Fruit fly (Drosophila melanogaster) whole organism, embryonic: ENCODE measurements around the gene Sec3.

Experiments used
- Antp ChIP-seq: fragments of 200-800 bp; sonication (Bioruptor generic); optimal IDR thresholded peaks from 3 replicates; lab custom pipeline; 2016; ENCODE audit warnings: missing biosample characterization, missing genetic modification characterization
- CG10209 ChIP-seq: fragments of 200-800 bp; sonication (Bioruptor generic); optimal IDR thresholded peaks from 3 replicates; lab custom pipeline; 2017; ENCODE audit warnings: missing biosample characterization, mild to moderate bottlenecking, missing genetic modification characterization, missing genetic modification reagents
- CG10267 ChIP-seq: fragments of 200-800 bp; sonication (Bioruptor generic); optimal IDR thresholded peaks from 2 replicates; lab custom pipeline; 2018; ENCODE audit warnings: missing biosample characterization, mild to moderate bottlenecking, missing genetic modification characterization, moderate library complexity
- CG10543 ChIP-seq: fragments of 200-800 bp; sonication (Bioruptor generic); optimal IDR thresholded peaks from 3 replicates; lab custom pipeline; 2017; ENCODE audit warnings: missing biosample characterization, mild to moderate bottlenecking, missing genetic modification characterization, moderate library complexity
- CG11504 ChIP-seq: fragments of 200-800 bp; sonication (Bioruptor generic); optimal IDR thresholded peaks from 3 replicates; lab custom pipeline; 2019; ENCODE audit warnings: missing biosample characterization, mild to moderate bottlenecking, missing genetic modification characterization, moderate library complexity
- CG11696 ChIP-seq: fragments of 200-800 bp; sonication (Bioruptor generic); IDR thresholded peaks from 2 replicates; pipeline ENCODE4 v1.3.6; 2022; ENCODE audit warnings: missing biosample characterization, missing genetic modification characterization
- CG12391 ChIP-seq: fragments of 200-800 bp; sonication (Bioruptor generic); optimal IDR thresholded peaks from 3 replicates; lab custom pipeline; 2018; ENCODE audit warnings: missing biosample characterization, mild to moderate bottlenecking, missing genetic modification characterization, moderate library complexity
- CG13424 ChIP-seq: fragments of 200-800 bp; sonication (Bioruptor generic); optimal IDR thresholded peaks from 2 replicates; lab custom pipeline; 2019; ENCODE audit warnings: missing biosample characterization, mild to moderate bottlenecking, missing genetic modification characterization, moderate library complexity
- CG14667 ChIP-seq: fragments of 200-800 bp; sonication (Bioruptor generic); IDR thresholded peaks from 2 replicates; pipeline ENCODE4 v1.3.6; 2022; ENCODE audit warnings: missing biosample characterization, missing genetic modification characterization
- CG17361 ChIP-seq: fragments of 200-800 bp; sonication (Bioruptor generic); IDR thresholded peaks from 3 replicates; pipeline ENCODE4 v1.3.6; 2022; ENCODE audit warnings: missing biosample characterization, missing genetic modification characterization
- CG1792 ChIP-seq: fragments of 200-800 bp; sonication (Bioruptor generic); optimal IDR thresholded peaks from 2 replicates; lab custom pipeline; 2016; ENCODE audit warnings: missing biosample characterization, missing genetic modification characterization
- CG30020 ChIP-seq: fragments of 200-800 bp; optimal IDR thresholded peaks from 2 replicates; lab custom pipeline; 2019; ENCODE audit warnings: missing biosample characterization, mild to moderate bottlenecking, missing genetic modification characterization, moderate library complexity
- CG4328 ChIP-seq: fragments of 200-800 bp; sonication (Bioruptor generic); optimal IDR thresholded peaks from 3 replicates; lab custom pipeline; 2017; ENCODE audit warnings: missing biosample characterization, missing genetic modification reagents, missing genetic modification characterization
- CG6254 ChIP-seq: fragments of 200-800 bp; sonication (Bioruptor generic); optimal IDR thresholded peaks from 3 replicates; lab custom pipeline; 2017; ENCODE audit warnings: mild to moderate bottlenecking, missing biosample characterization, missing genetic modification reagents, missing genetic modification characterization
- CG6689 ChIP-seq: fragments of 200-800 bp; sonication (Bioruptor generic); IDR thresholded peaks from 2 replicates; pipeline ENCODE4 v1.3.6; 2022; ENCODE audit warnings: missing biosample characterization, missing genetic modification characterization
- CG6813 ChIP-seq: fragments of 200-800 bp; sonication (Bioruptor generic); optimal IDR thresholded peaks from 2 replicates; lab custom pipeline; 2017; ENCODE audit warnings: missing biosample characterization, missing genetic modification characterization, mild to moderate bottlenecking, moderate library complexity, missing genetic modification reagents
- CG7928 ChIP-seq: fragments of 200-800 bp; sonication (Bioruptor generic); optimal IDR thresholded peaks from 2 replicates; lab custom pipeline; 2017; ENCODE audit warnings: missing biosample characterization, mild to moderate bottlenecking, missing genetic modification characterization
- CG8359 ChIP-seq: fragments of 200-800 bp; sonication (Bioruptor generic); optimal IDR thresholded peaks from 2 replicates; lab custom pipeline; 2017; ENCODE audit warnings: missing biosample characterization, mild to moderate bottlenecking, missing genetic modification characterization, borderline replicate concordance
- CG9727 ChIP-seq: fragments of 200-800 bp; sonication (Bioruptor generic); optimal IDR thresholded peaks from 3 replicates; lab custom pipeline; 2017; ENCODE audit warnings: missing biosample characterization, mild to moderate bottlenecking, missing genetic modification characterization
- CrebB ChIP-seq: fragments of 200-800 bp; sonication (Bioruptor generic); optimal IDR thresholded peaks from 3 replicates; lab custom pipeline; 2018; ENCODE audit warnings: missing biosample characterization, mild to moderate bottlenecking, missing genetic modification characterization
- D ChIP-seq, 2 experiments: fragments of 200-800 bp in 1 of 2; fragments of >200 bp in 1 of 2; sonication (Bioruptor generic) in 1 of 2; optimal IDR thresholded peaks; 2 replicates in 1 of 2; 3 replicates in 1 of 2; lab custom pipeline; 2017; ENCODE audit warnings: mild to moderate bottlenecking in 1 of 2, missing biosample characterization in 1 of 2, missing genetic modification characterization in 1 of 2, missing genetic modification reagents in 1 of 2
- Dll ChIP-seq: fragments of 200-800 bp; sonication (Bioruptor generic); IDR thresholded peaks from 4 replicates; pipeline ENCODE4 v1.3.6; 2022; ENCODE audit warnings: missing biosample characterization, missing genetic modification characterization; ENCODE audit not compliant: partially characterized antibody
- E2f2 ChIP-seq: fragments of 200-800 bp; sonication (Bioruptor generic); IDR thresholded peaks from 2 replicates; pipeline ENCODE4 v1.3.6; 2022; ENCODE audit warnings: missing biosample characterization, missing genetic modification characterization
- ERR ChIP-seq: fragments of 200-800 bp; sonication (Bioruptor generic); optimal IDR thresholded peaks from 2 replicates; lab custom pipeline; 2016; ENCODE audit warnings: missing biosample characterization, missing genetic modification characterization
- Ets65A ChIP-seq: fragments of 200-800 bp; sonication (Bioruptor generic); peaks from one replicate; lab custom pipeline; 2016; ENCODE audit warnings: missing biosample characterization, missing genetic modification characterization
- HLH3B ChIP-seq: fragments of 200-800 bp; sonication (Bioruptor generic); IDR thresholded peaks from 2 replicates; pipeline ENCODE4 v1.3.6; 2022; ENCODE audit warnings: missing biosample characterization, missing genetic modification characterization
- Hand ChIP-seq: fragments of 200-800 bp; sonication (Bioruptor generic); optimal IDR thresholded peaks from 2 replicates; lab custom pipeline; 2017; ENCODE audit warnings: mild to moderate bottlenecking, missing biosample characterization, missing genetic modification reagents, missing genetic modification characterization
- Hr3 ChIP-seq: fragments of 200-800 bp; sonication (Bioruptor generic); optimal IDR thresholded peaks from 3 replicates; lab custom pipeline; 2016; ENCODE audit warnings: missing biosample characterization, missing genetic modification characterization
- Hr51 ChIP-seq, 2 experiments: fragments of 200-800 bp; sonication (Bioruptor generic); optimal IDR thresholded peaks; 2 replicates in 1 of 2; 3 replicates in 1 of 2; lab custom pipeline; 2016 to 2018; ENCODE audit warnings: missing biosample characterization in 2 of 2, missing genetic modification characterization in 2 of 2, mild to moderate bottlenecking in 1 of 2, moderate library complexity in 1 of 2
- Jarid2 ChIP-seq: fragments of 200-800 bp; sonication (Bioruptor generic); optimal IDR thresholded peaks from 3 replicates; lab custom pipeline; 2017; ENCODE audit warnings: mild to moderate bottlenecking, missing biosample characterization, missing genetic modification reagents, missing genetic modification characterization
- Oaz ChIP-seq: fragments of 200-800 bp; sonication (Bioruptor generic); IDR thresholded peaks from 2 replicates; pipeline ENCODE4 v1.3.6; 2022; ENCODE audit warnings: missing biosample characterization, missing genetic modification characterization
- Oli ChIP-seq: fragments of 200-800 bp; sonication (Bioruptor generic); optimal IDR thresholded peaks from 2 replicates; lab custom pipeline; 2018; ENCODE audit warnings: missing biosample characterization, mild to moderate bottlenecking, missing genetic modification characterization, moderate library complexity
- Ravus ChIP-seq: fragments of 200-800 bp; sonication (Bioruptor generic); IDR thresholded peaks from 2 replicates; pipeline ENCODE4 v1.3.6; 2022; ENCODE audit warnings: missing biosample characterization, missing genetic modification characterization
- Sox102F ChIP-seq: fragments of 200-800 bp; sonication (Bioruptor generic); optimal IDR thresholded peaks from 2 replicates; lab custom pipeline; 2018; ENCODE audit warnings: missing biosample characterization, mild to moderate bottlenecking, missing genetic modification characterization, moderate library complexity
- Xbp1 ChIP-seq: fragments of 200-800 bp; sonication (Bioruptor generic); optimal IDR thresholded peaks from 3 replicates; lab custom pipeline; 2016; ENCODE audit warnings: missing biosample characterization, mild to moderate bottlenecking, missing genetic modification characterization
- az2 ChIP-seq: fragments of 200-800 bp; sonication (Bioruptor generic); optimal IDR thresholded peaks from 3 replicates; lab custom pipeline; 2016; ENCODE audit warnings: missing biosample characterization, missing genetic modification characterization
- emc ChIP-seq: fragments of 200-800 bp; sonication (Bioruptor generic); optimal IDR thresholded peaks from 2 replicates; lab custom pipeline; 2016; ENCODE audit warnings: missing biosample characterization, missing genetic modification characterization
- esg ChIP-seq: fragments of 200-800 bp; sonication (Bioruptor generic); conservative IDR thresholded peaks from 2 replicates; pipeline ENCODE4 v1.3.6; 2022; ENCODE audit warnings: missing biosample characterization, missing genetic modification characterization
- gcm ChIP-seq: fragments of 200-800 bp; sonication (Bioruptor generic); optimal IDR thresholded peaks from 2 replicates; lab custom pipeline; 2019; ENCODE audit warnings: missing biosample characterization, mild to moderate bottlenecking, missing genetic modification characterization, moderate library complexity
- jing ChIP-seq: fragments of 200-800 bp; sonication (Bioruptor generic); optimal IDR thresholded peaks from 2 replicates; lab custom pipeline; 2018; ENCODE audit warnings: missing biosample characterization, mild to moderate bottlenecking, missing genetic modification characterization
- ken ChIP-seq: fragments of 200-800 bp; sonication (Bioruptor generic); IDR thresholded peaks from 3 replicates; pipeline ENCODE4 v1.3.6; 2022; ENCODE audit warnings: missing biosample characterization, missing genetic modification characterization
- maf-S ChIP-seq: fragments of 200-800 bp; sonication (Bioruptor generic); optimal IDR thresholded peaks from 2 replicates; lab custom pipeline; 2016; ENCODE audit warnings: missing biosample characterization, missing genetic modification characterization
- odd ChIP-seq: fragments of 200-800 bp; sonication (Bioruptor generic); optimal IDR thresholded peaks from 2 replicates; lab custom pipeline; 2017; ENCODE audit warnings: missing biosample characterization, mild to moderate bottlenecking, missing genetic modification characterization
- pan ChIP-seq, 4 experiments: fragments of >200 bp in 3 of 4; fragments of 200-800 bp in 1 of 4; sonication (Bioruptor generic) in 1 of 4; optimal IDR thresholded peaks in 3 of 4; IDR thresholded peaks in 1 of 4; 2 replicates each; pipeline versions ENCODE4 v1.3.6 to Lab custom; 2017 to 2022; ENCODE audit warnings: missing biosample characterization in 2 of 4, missing genetic modification characterization in 2 of 4, mixed read lengths in 1 of 4
- pho ChIP-seq: fragments of 200-800 bp; sonication (Bioruptor generic); optimal IDR thresholded peaks from 2 replicates; lab custom pipeline; 2016; ENCODE audit warnings: missing biosample characterization, missing genetic modification characterization
- shn ChIP-seq: fragments of 200-800 bp; sonication (Bioruptor generic); optimal IDR thresholded peaks from 3 replicates; lab custom pipeline; 2016; ENCODE audit warnings: missing biosample characterization, missing genetic modification characterization
- slbo ChIP-seq: fragments of 200-800 bp; sonication (Bioruptor generic); IDR thresholded peaks from 2 replicates; pipeline ENCODE4 v1.3.6; 2022; ENCODE audit warnings: missing biosample characterization, missing genetic modification characterization
- wek ChIP-seq: fragments of 200-800 bp; sonication (Bioruptor generic); optimal IDR thresholded peaks from 3 replicates; lab custom pipeline; 2018; ENCODE audit warnings: missing biosample characterization, mild to moderate bottlenecking, missing genetic modification characterization, moderate library complexity
- zf30C ChIP-seq: fragments of 200-800 bp; sonication (Bioruptor generic); optimal IDR thresholded peaks from 3 replicates; lab custom pipeline; 2018; ENCODE audit warnings: missing biosample characterization, mild to moderate bottlenecking, missing genetic modification characterization

Gene Sec3

DNA sequence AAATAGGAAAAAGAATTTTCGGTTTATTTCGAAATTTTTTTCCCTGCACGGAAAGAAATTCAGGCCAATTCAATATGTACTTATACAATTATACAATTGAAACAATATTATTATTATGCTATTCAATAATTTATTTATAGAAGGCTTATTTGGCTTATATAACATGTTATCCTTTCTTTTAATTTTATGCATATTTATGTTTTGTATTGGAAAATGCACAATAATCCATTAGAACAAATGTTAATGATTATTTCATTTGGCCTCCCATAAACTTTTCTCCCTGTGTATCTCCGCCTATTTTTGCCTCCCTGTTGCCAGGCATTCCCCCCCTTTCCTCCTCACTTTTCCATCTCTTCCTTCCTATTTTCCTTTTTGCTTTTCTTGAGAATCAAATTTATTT is 22.9 kb upstream of the Sec3 start (continued):
- peak; percentile 54 for TF ChIP-seq CG9727 (GFP tag; lab: Kevin White, UChicago)
- TF ChIP-seq CG8359 (GFP tag; lab: Kevin White, UChicago) = no peak
- TF ChIP-seq Ravus = no peak
- TF ChIP-seq CG10267 (tag; lab: Kevin White, UChicago) = peak; percentile 15
- no peak for TF ChIP-seq az2 (GFP tag; lab: Kevin White, UChicago)
- TF ChIP-seq CG12391 = peak; percentile 34
- TF ChIP-seq CrebB = no peak
- TF ChIP-seq pan (optimal IDR thresholded peaks at IDR 0.05; lab: Kevin White, UChicago) = no peak
- TF ChIP-seq pan (GFP tag; optimal IDR thresholded peaks at IDR 0.05 in 1 of 2, IDR thresholded peaks at IDR 0.05 in 1 of 2) = peak in 1 of 2 experiments; percentile 28
- TF ChIP-seq D (optimal IDR thresholded peaks at IDR 0.05; lab: Kevin White, UChicago) = no peak
- TF ChIP-seq D (GFP tag; optimal IDR thresholded peaks at IDR 0.05; lab: Kevin White, UChicago) = no peak
- TF ChIP-seq CG6254 (GFP tag; lab: Kevin White, UChicago) = no peak
- TF ChIP-seq CG6813 (GFP tag; lab: Kevin White, UChicago) = no peak
- no peak for TF ChIP-seq ERR
- no peak for TF ChIP-seq wek (GFP tag; lab: Kevin White, UChicago)
- no peak for TF ChIP-seq Ets65A (GFP tag; lab: Kevin White, UChicago)
- peak; percentile 52 for TF ChIP-seq slbo (GFP tag; lab: Robert Waterston, UW)
- peak in 1 of 2 experiments; percentile 25 for TF ChIP-seq Hr51 (GFP tag; optimal IDR thresholded peaks at IDR 0.05; lab: Kevin White, UChicago)
- TF ChIP-seq CG10209 (GFP tag; lab: Kevin White, UChicago) = no peak
- TF ChIP-seq CG11504 (tag; lab: Kevin White, UChicago) = peak; percentile 55
- no peak for TF ChIP-seq gcm (GFP tag; lab: Kevin White, UChicago)
- peak; percentile 41 for TF ChIP-seq Hand (GFP tag; lab: Kevin White, UChicago)
- peak; percentile 34 for TF ChIP-seq Xbp1 (GFP tag; lab: Kevin White, UChicago)
- peak; percentile 15 for TF ChIP-seq CG4328 (GFP tag; lab: Kevin White, UChicago)
- peak; percentile 55; the same call in 2 of the 3 replicates for TF ChIP-seq CG17361 (GFP tag; lab: Robert Waterston, UW)
- no peak for TF ChIP-seq CG1792 (GFP tag; lab: Kevin White, UChicago)
- TF ChIP-seq HLH3B (GFP tag; lab: Robert Waterston, UW) = 0 out of 2 replicates have a peak, but pooled peaks have one; percentile 19
- no peak for TF ChIP-seq Oaz (GFP tag; lab: Robert Waterston, UW)
- TF ChIP-seq ken (GFP tag; lab: Robert Waterston, UW) = no peak
- no peak for TF ChIP-seq pho
- TF ChIP-seq E2f2 (GFP tag; lab: Robert Waterston, UW) = no peak
- no peak for TF ChIP-seq shn (GFP tag; lab: Kevin White, UChicago)
- TF ChIP-seq esg (GFP tag; lab: Robert Waterston, UW) = 0 out of 2 replicates have a peak, but pooled peaks have one; percentile 7
- no peak for TF ChIP-seq Dll (GFP tag; lab: Robert Waterston, UW)
- no peak for TF ChIP-seq CG7928 (GFP tag; lab: Kevin White, UChicago)
- TF ChIP-seq Jarid2 (GFP tag; lab: Kevin White, UChicago) = no peak
- TF ChIP-seq Oli (tag; lab: Kevin White, UChicago) = peak; percentile 16
- no peak for TF ChIP-seq CG11696
- TF ChIP-seq odd = peak; percentile 10
- peak; percentile 38 for TF ChIP-seq CG6689
- peak; percentile 1 for TF ChIP-seq zf30C (GFP tag; lab: Kevin White, UChicago)
- no peak for TF ChIP-seq maf-S (GFP tag; lab: Kevin White, UChicago)
- peak; percentile 44 for TF ChIP-seq CG13424 (tag; lab: Kevin White, UChicago)
- no peak for TF ChIP-seq emc (GFP tag; lab: Kevin White, UChicago)
- TF ChIP-seq Hr3 (GFP tag; lab: Kevin White, UChicago) = peak; percentile 14
- no peak for TF ChIP-seq CG30020 (tag; lab: Kevin White, UChicago)
- no peak for TF ChIP-seq Antp (GFP tag; lab: Kevin White, UChicago)
- peak; percentile 12 for TF ChIP-seq Sox102F
- TF ChIP-seq CG10543 (GFP tag; lab: Kevin White, UChicago) = peak; percentile 8
- no peak for TF ChIP-seq jing (GFP tag; lab: Kevin White, UChicago)
- TF ChIP-seq CG14667 (GFP tag; lab: Robert Waterston, UW) = 0 out of 2 replicates have a peak, but pooled peaks have one; percentile 4
